Worm (Caenorhabditis elegans) whole organism, L1 larva: Measurements from ENCODE around the gene dpy-10.

Source experiments
- C16A3.4 ChIP-seq: fragments of 150-350 bp; optimal IDR thresholded peaks from 2 replicates; lab custom pipeline; 2014; ENCODE audit warnings: missing biosample characterization, missing genetic modification characterization
- Y116A8C.19 ChIP-seq: sonication (generic microtip); optimal IDR thresholded peaks from 2 replicates; lab custom pipeline; 2016; ENCODE audit warnings: missing compliant biosample characterization, missing genetic modification characterization, borderline replicate concordance
- aha-1 ChIP-seq: fragments of 150-350 bp; optimal IDR thresholded peaks from 2 replicates; lab custom pipeline; 2014; ENCODE audit warnings: missing biosample characterization, missing genetic modification characterization
- blmp-1 ChIP-seq: fragments of 150-350 bp; optimal IDR thresholded peaks from 2 replicates; lab custom pipeline; 2014; ENCODE audit warnings: missing biosample characterization, missing genetic modification characterization
- ceh-63 ChIP-seq: fragments of 200-800 bp; sonication (Bioruptor generic); optimal IDR thresholded peaks from 2 replicates; lab custom pipeline; 2018; ENCODE audit warnings: mild to moderate bottlenecking, missing genetic modification characterization, missing compliant biosample characterization
- ceh-82 ChIP-seq, 3 experiments: fragments of 150-350 bp in 1 of 3; sonication (generic microtip) in 2 of 3; optimal IDR thresholded peaks; 2 replicates each; lab custom pipeline; 2014 to 2017; ENCODE audit warnings: missing biosample characterization in 3 of 3, missing genetic modification characterization in 3 of 3
- ceh-88 ChIP-seq: fragments of 200-800 bp; sonication (Bioruptor generic); IDR thresholded peaks from 2 replicates; pipeline ENCODE4 v1.3.6; 2022; ENCODE audit warnings: missing genetic modification characterization, missing compliant biosample characterization
- ceh-90 ChIP-seq: sonication (generic microtip); optimal IDR thresholded peaks from 2 replicates; lab custom pipeline; 2016; ENCODE audit warnings: missing genetic modification characterization, missing compliant biosample characterization
- ces-1 ChIP-seq: fragments of 150-350 bp; optimal IDR thresholded peaks from 2 replicates; lab custom pipeline; 2014; ENCODE audit warnings: missing biosample characterization, missing genetic modification reagents, missing genetic modification characterization
- dsc-1 ChIP-seq: sonication (generic microtip); optimal IDR thresholded peaks from 2 replicates; lab custom pipeline; 2016; ENCODE audit warnings: mild to moderate bottlenecking, missing genetic modification characterization, missing compliant biosample characterization
- efl-1 ChIP-seq, 4 experiments: fragments of 150-350 bp; optimal IDR thresholded peaks in 3 of 4; peaks in 1 of 4; 1 replicate in 1 of 4; 2 replicates in 3 of 4; lab custom pipeline; 2014; ENCODE audit warnings: missing biosample characterization in 2 of 4, missing genetic modification characterization in 2 of 4, missing genetic modification reagents in 2 of 4
- efl-3 ChIP-seq: fragments of 200-800 bp; sonication (Bioruptor generic); optimal IDR thresholded peaks from 2 replicates; lab custom pipeline; 2018; ENCODE audit warnings: mild to moderate bottlenecking, missing genetic modification characterization, missing compliant biosample characterization
- egl-27 ChIP-seq, 2 experiments: fragments of 150-350 bp in 1 of 2; sonication (generic microtip); optimal IDR thresholded peaks; 3 replicates each; lab custom pipeline; 2017 to 2018; ENCODE audit warnings: missing biosample characterization in 2 of 2, missing genetic modification characterization in 2 of 2, missing genetic modification reagents in 2 of 2
- elt-2 ChIP-seq: sonication (generic microtip); optimal IDR thresholded peaks from 2 replicates; lab custom pipeline; 2016; ENCODE audit warnings: missing genetic modification characterization, mild to moderate bottlenecking, inconsistent platforms, missing compliant biosample characterization, missing genetic modification reagents
- elt-3 ChIP-seq, 6 experiments: fragments of 150-350 bp in 1 of 6; sonication (generic microtip); optimal IDR thresholded peaks; 2 replicates each; lab custom pipeline; 2017 to 2018; ENCODE audit warnings: missing biosample characterization in 6 of 6, missing genetic modification characterization in 6 of 6, inconsistent platforms in 1 of 6
- fkh-10 ChIP-seq: sonication (generic microtip); optimal IDR thresholded peaks from 2 replicates; lab custom pipeline; 2017; ENCODE audit warnings: missing biosample characterization, missing genetic modification reagents, missing genetic modification characterization
- fos-1 ChIP-seq: fragments of 150-350 bp; optimal IDR thresholded peaks from 2 replicates; lab custom pipeline; 2014; ENCODE audit warnings: missing biosample characterization, missing genetic modification characterization
- grh-1 ChIP-seq: fragments of 200-800 bp; sonication (Bioruptor generic); IDR thresholded peaks from 2 replicates; pipeline ENCODE4 v1.3.6; 2022; ENCODE audit warnings: missing genetic modification reagents, missing genetic modification characterization, missing compliant biosample characterization
- hlh-17 ChIP-seq: fragments of 200-800 bp; sonication (Bioruptor generic); optimal IDR thresholded peaks from 2 replicates; lab custom pipeline; 2018; ENCODE audit warnings: missing genetic modification characterization, mild to moderate bottlenecking, missing compliant biosample characterization, moderate library complexity, borderline replicate concordance
- isw-1 ChIP-seq: fragments of 200-800 bp; sonication (Bioruptor generic); IDR thresholded peaks from 2 replicates; pipeline ENCODE4 v1.3.6; 2022; ENCODE audit warnings: missing genetic modification characterization, missing compliant biosample characterization
- jun-1 ChIP-seq: fragments of 150-350 bp; optimal IDR thresholded peaks from 2 replicates; lab custom pipeline; 2014; ENCODE audit warnings: missing biosample characterization, missing genetic modification reagents, missing genetic modification characterization
- lin-13 ChIP-seq: fragments of 150-350 bp; optimal IDR thresholded peaks from 2 replicates; lab custom pipeline; 2014; ENCODE audit warnings: missing biosample characterization, missing genetic modification reagents, missing genetic modification characterization
- lin-14 ChIP-seq: fragments of 200-800 bp; sonication (Bioruptor generic); optimal IDR thresholded peaks from 2 replicates; lab custom pipeline; 2018; ENCODE audit warnings: mild to moderate bottlenecking, missing genetic modification characterization, moderate library complexity, missing compliant biosample characterization
- lin-35 ChIP-seq, 2 experiments: fragments of 150-350 bp; optimal IDR thresholded peaks; 2 replicates each; lab custom pipeline; 2014; ENCODE audit warnings: missing biosample characterization in 2 of 2, missing genetic modification characterization in 2 of 2, missing genetic modification reagents in 2 of 2
- lir-3 ChIP-seq: sonication (generic microtip); optimal IDR thresholded peaks from 2 replicates; lab custom pipeline; 2016; ENCODE audit warnings: mild to moderate bottlenecking, missing genetic modification characterization, moderate library complexity, missing compliant biosample characterization; ENCODE audit not compliant: poor library complexity
- mdl-1 ChIP-seq, 2 experiments: fragments of 150-350 bp; optimal IDR thresholded peaks; 2 replicates each; lab custom pipeline; 2014 to 2017; ENCODE audit warnings: missing biosample characterization in 2 of 2, missing genetic modification characterization in 2 of 2, inconsistent platforms in 1 of 2
- mef-2 ChIP-seq: fragments of 150-350 bp; optimal IDR thresholded peaks from 2 replicates; lab custom pipeline; 2014; ENCODE audit warnings: missing biosample characterization, missing genetic modification characterization
- nhr-12 ChIP-seq: sonication (generic microtip); optimal IDR thresholded peaks from 2 replicates; lab custom pipeline; 2017; ENCODE audit warnings: missing biosample characterization, missing genetic modification characterization
- nhr-19 ChIP-seq: fragments of 200-800 bp; sonication (Bioruptor generic); conservative IDR thresholded peaks from 2 replicates; pipeline ENCODE4 v1.3.6; 2022; ENCODE audit warnings: missing genetic modification characterization, missing compliant biosample characterization
- nhr-20 ChIP-seq: sonication (generic microtip); optimal IDR thresholded peaks from 2 replicates; lab custom pipeline; 2016; ENCODE audit warnings: mild to moderate bottlenecking, missing genetic modification characterization, missing compliant biosample characterization
- nhr-28 ChIP-seq: fragments of 150-350 bp; optimal IDR thresholded peaks from 2 replicates; lab custom pipeline; 2014; ENCODE audit warnings: missing biosample characterization, missing genetic modification characterization
- nhr-47 ChIP-seq: sonication (generic microtip); optimal IDR thresholded peaks from 2 replicates; lab custom pipeline; 2016; ENCODE audit warnings: mild to moderate bottlenecking, missing genetic modification characterization, moderate library complexity, missing compliant biosample characterization
- nhr-71 ChIP-seq: sonication (generic microtip); optimal IDR thresholded peaks from 2 replicates; lab custom pipeline; 2016; ENCODE audit warnings: mild to moderate bottlenecking, missing genetic modification characterization, moderate library complexity, missing compliant biosample characterization
- nhr-84 ChIP-seq: sonication (generic microtip); optimal IDR thresholded peaks from 2 replicates; lab custom pipeline; 2017; ENCODE audit warnings: missing biosample characterization, missing genetic modification characterization
- nhr-90 ChIP-seq: sonication (generic microtip); optimal IDR thresholded peaks from 2 replicates; lab custom pipeline; 2016; ENCODE audit warnings: mild to moderate bottlenecking, missing genetic modification characterization, missing compliant biosample characterization; ENCODE audit not compliant: poor library complexity
- pag-3 ChIP-seq: sonication (generic microtip); optimal IDR thresholded peaks from 2 replicates; lab custom pipeline; 2017; ENCODE audit warnings: missing genetic modification characterization, mild to moderate bottlenecking, missing compliant biosample characterization, antibody characterized with exemption, borderline replicate concordance; ENCODE audit not compliant: insufficient read depth
- pax-3 ChIP-seq: fragments of 200-800 bp; sonication (Bioruptor generic); optimal IDR thresholded peaks from 2 replicates; lab custom pipeline; 2018; ENCODE audit warnings: mild to moderate bottlenecking, missing genetic modification characterization, moderate library complexity, missing compliant biosample characterization
- rnt-1 ChIP-seq: sonication (generic microtip); optimal IDR thresholded peaks from 2 replicates; lab custom pipeline; 2016; ENCODE audit warnings: mild to moderate bottlenecking, missing genetic modification characterization, moderate library complexity, missing compliant biosample characterization
- snu-23 ChIP-seq: sonication (generic microtip); optimal IDR thresholded peaks from 2 replicates; lab custom pipeline; 2016; ENCODE audit warnings: missing genetic modification characterization, missing compliant biosample characterization
- sox-4 ChIP-seq: sonication (generic microtip); optimal IDR thresholded peaks from 2 replicates; lab custom pipeline; 2016; ENCODE audit warnings: missing genetic modification characterization, missing compliant biosample characterization
- sup-37 ChIP-seq: fragments of 200-800 bp; sonication (Bioruptor generic); optimal IDR thresholded peaks from 2 replicates; lab custom pipeline; 2018; ENCODE audit warnings: mild to moderate bottlenecking, missing genetic modification characterization, missing compliant biosample characterization
- swsn-7 ChIP-seq: sonication (generic microtip); optimal IDR thresholded peaks from 2 replicates; lab custom pipeline; 2016; ENCODE audit warnings: missing genetic modification characterization, missing compliant biosample characterization
- tlp-1 ChIP-seq: fragments of 150-350 bp; optimal IDR thresholded peaks from 2 replicates; lab custom pipeline; 2014; ENCODE audit warnings: missing biosample characterization, missing genetic modification characterization
- unc-130 ChIP-seq: fragments of 150-350 bp; optimal IDR thresholded peaks from 2 replicates; lab custom pipeline; 2017; ENCODE audit warnings: missing biosample characterization, missing genetic modification characterization, inconsistent platforms
- unc-62 ChIP-seq: fragments of 150-350 bp; optimal IDR thresholded peaks from 2 replicates; lab custom pipeline; 2014; ENCODE audit warnings: missing biosample characterization, missing genetic modification reagents, missing genetic modification characterization
- unc-86 ChIP-seq: sonication (generic microtip); optimal IDR thresholded peaks from 2 replicates; lab custom pipeline; 2016; ENCODE audit warnings: missing genetic modification characterization, missing compliant biosample characterization
- xbp-1 ChIP-seq: sonication (generic microtip); optimal IDR thresholded peaks from 2 replicates; lab custom pipeline; 2016; ENCODE audit warnings: missing genetic modification characterization, missing compliant biosample characterization
- zip-4 ChIP-seq: fragments of 200-800 bp; sonication (Bioruptor generic); optimal IDR thresholded peaks from 2 replicates; lab custom pipeline; 2018; ENCODE audit warnings: mild to moderate bottlenecking, missing genetic modification characterization, moderate library complexity, missing compliant biosample characterization
- ztf-4 ChIP-seq: fragments of 150-350 bp; optimal IDR thresholded peaks from 2 replicates; lab custom pipeline; 2014; ENCODE audit warnings: missing biosample characterization, missing genetic modification characterization

dpy-10 gene

DNA sequence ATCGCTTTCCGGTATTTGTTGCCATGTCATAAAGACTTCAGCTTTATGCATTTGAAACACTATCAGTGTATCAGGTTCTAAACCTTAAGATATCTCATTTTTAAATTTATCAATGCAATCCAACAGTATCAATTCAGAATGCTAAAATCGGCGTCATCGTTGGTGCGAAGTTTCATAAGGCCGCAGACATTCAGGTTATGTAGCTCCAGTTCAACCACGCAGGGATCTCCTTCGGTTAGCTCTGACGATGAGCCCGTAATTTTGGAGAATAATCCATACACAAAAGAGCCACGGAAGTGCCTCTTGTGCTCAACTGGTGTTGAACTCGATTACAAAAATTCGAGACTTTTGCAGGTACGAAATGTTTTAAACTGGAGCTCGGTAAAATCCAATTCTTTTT, 24.0 kb upstream of the dpy-10 start, which contains the start of gene mrps-18.C:
TSS of gene mrps-18.C (plus strand) at position 138 of the 400 bp plus-strand sequence.
- no peak for TF ChIP-seq elt-3 (tag; optimal IDR thresholded peaks at IDR 0.05; lab: Kevin White, UChicago)
- TF ChIP-seq nhr-12 (tag; lab: Kevin White, UChicago) = no peak
- TF ChIP-seq zip-4 (GFP tag; lab: Kevin White, UChicago) = no peak
- no peak for TF ChIP-seq dsc-1 (tag; lab: Kevin White, UChicago)
- no peak for TF ChIP-seq pax-3
- TF ChIP-seq sup-37 = no peak
- TF ChIP-seq xbp-1 (tag; lab: Kevin White, UChicago) = no peak
- TF ChIP-seq nhr-84 = no peak
- TF ChIP-seq efl-3 (GFP tag; lab: Kevin White, UChicago) = no peak
- no peak for TF ChIP-seq nhr-71 (tag; lab: Kevin White, UChicago)
- TF ChIP-seq tlp-1 (tag; lab: Kevin White, UChicago) = no peak
- no peak for TF ChIP-seq blmp-1
- no peak for TF ChIP-seq elt-2 (tag; lab: Kevin White, UChicago)
- no peak for TF ChIP-seq lin-14 (GFP tag; lab: Kevin White, UChicago)
- no peak for TF ChIP-seq lin-35 (GFP tag; optimal IDR thresholded peaks at IDR 0.05; lab: Kevin White, UChicago)
- no peak for TF ChIP-seq lir-3 (tag; lab: Kevin White, UChicago)

DNA sequence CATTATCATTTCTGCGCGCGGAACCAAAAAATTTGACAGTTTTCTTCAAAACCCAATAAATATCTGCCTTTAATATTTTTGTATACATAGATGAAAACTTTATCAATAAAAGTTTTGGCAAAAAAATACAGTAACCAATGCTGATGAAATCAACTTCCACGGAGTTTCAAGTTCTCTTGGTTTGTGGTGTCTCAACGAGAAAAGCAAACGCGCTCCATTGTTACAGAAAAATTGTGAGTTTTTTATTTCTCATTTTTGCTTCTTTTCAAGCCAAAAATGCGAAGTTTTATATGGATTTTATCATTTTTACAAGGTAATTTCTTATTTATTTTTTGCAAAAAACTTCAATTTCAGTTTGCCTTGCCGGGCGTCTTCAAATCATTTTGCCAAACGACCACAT, 22.6 kb upstream of the dpy-10 start, which contains the start of gene T14B4.3:
TSS of gene T14B4.3 (plus strand) at position 264 of the 400 bp plus-strand sequence.
- TF ChIP-seq unc-62 (GFP tag; lab: Kevin White, UChicago) (no peak), fkh-10 (GFP tag; lab: Kevin White, UChicago) (no peak), isw-1 (GFP tag; lab: Robert Waterston, UW) (peak; percentile 32), ceh-90 (tag; lab: Kevin White, UChicago) (no peak), nhr-19 (peak; percentile 31; the same call in 1 of the 2 replicates), mef-2 (no peak), zip-4 (GFP tag; lab: Kevin White, UChicago) (no peak), pax-3 (peak; percentile 52), hlh-17 (GFP tag; lab: Kevin White, UChicago) (no peak), egl-27 (tag; optimal IDR thresholded peaks at IDR 0.05; lab: Kevin White, UChicago) (no peak), Y116A8C.19 (tag; lab: Kevin White, UChicago) (no peak), lin-14 (GFP tag; lab: Kevin White, UChicago) (peak; percentile 75), grh-1 (no peak), ceh-88 (GFP tag; lab: Robert Waterston, UW) (0 out of 2 replicates have a peak, but pooled peaks have one; percentile 45), dsc-1 (tag; lab: Kevin White, UChicago) (peak; percentile 15), nhr-20 (tag; lab: Kevin White, UChicago) (peak; percentile 57), tlp-1 (tag; lab: Kevin White, UChicago) (no peak), rnt-1 (peak; percentile 88), nhr-28 (tag; lab: Kevin White, UChicago) (no peak), fos-1 (tag; lab: Kevin White, UChicago) (no peak), snu-23 (GFP tag; lab: Kevin White, UChicago) (peak; percentile 60), nhr-90 (tag; lab: Kevin White, UChicago) (peak; percentile 59), swsn-7 (tag; lab: Kevin White, UChicago) (peak; percentile 45), ztf-4 (tag; lab: Kevin White, UChicago) (no peak), ces-1 (GFP tag; lab: Kevin White, UChicago) (no peak), ceh-82 (tag; optimal IDR thresholded peaks at IDR 0.05; lab: Kevin White, UChicago) (peak in 2 of 3 experiments; percentile 41 to 64), unc-86 (tag; lab: Kevin White, UChicago) (peak; percentile 14), efl-1 (optimal IDR thresholded peaks at IDR 0.05; lab: Kevin White, UChicago) (peak; percentile 75 to 82), efl-1 (GFP tag; optimal IDR thresholded peaks at IDR 0.05 in 1 of 2; lab: Kevin White, UChicago) (peak; percentile 57 to 96), aha-1 (tag; lab: Kevin White, UChicago) (no peak), nhr-47 (tag; lab: Kevin White, UChicago) (peak; percentile 61), unc-130 (tag; lab: Kevin White, UChicago) (no peak), jun-1 (peak; percentile 26), pag-3 (tag; lab: Kevin White, UChicago) (no peak), C16A3.4 (peak; percentile 83), lin-13 (GFP tag; lab: Kevin White, UChicago) (peak; percentile 59), mdl-1 (tag; optimal IDR thresholded peaks at IDR 0.05; lab: Kevin White, UChicago) (peak in 1 of 2 experiments; percentile 35), sox-4 (peak; percentile 20), ceh-63 (GFP tag; lab: Kevin White, UChicago) (no peak)
